Fruit fly (Drosophila melanogaster) whole organism, embryonic: ENCODE data around the gene CG1971.
A peak's percentile ranks its signal among the peaks of the same experiment; 100 is the strongest.

ENCODE experiments used
- ATbp ChIP-seq: fragments of 200-800 bp; sonication (Bioruptor generic); optimal IDR thresholded peaks from 2 replicates; lab custom pipeline; 2017; ENCODE audit warnings: missing biosample characterization, mild to moderate bottlenecking, missing genetic modification characterization, missing genetic modification reagents
- BEAF-32 ChIP-seq: fragments of 200-800 bp; sonication (Bioruptor generic); optimal IDR thresholded peaks from 3 replicates; lab custom pipeline; 2017; ENCODE audit warnings: missing biosample characterization, missing genetic modification characterization, mild to moderate bottlenecking, moderate library complexity, missing genetic modification reagents
- CG10543 ChIP-seq: fragments of 200-800 bp; sonication (Bioruptor generic); optimal IDR thresholded peaks from 3 replicates; lab custom pipeline; 2017; ENCODE audit warnings: missing biosample characterization, mild to moderate bottlenecking, missing genetic modification characterization, moderate library complexity
- CG11456 ChIP-seq: fragments of 200-800 bp; sonication (Bioruptor generic); IDR thresholded peaks from 3 replicates; pipeline ENCODE4 v1.3.6; 2022; ENCODE audit warnings: missing biosample characterization, missing genetic modification characterization
- CG13296 ChIP-seq: fragments of 200-800 bp; sonication (Bioruptor generic); optimal IDR thresholded peaks from 3 replicates; lab custom pipeline; 2018; ENCODE audit warnings: missing biosample characterization, mild to moderate bottlenecking, missing genetic modification characterization
- CG18599 ChIP-seq: fragments of 200-800 bp; sonication (Bioruptor generic); optimal IDR thresholded peaks from 3 replicates; lab custom pipeline; 2017; ENCODE audit warnings: missing biosample characterization, missing genetic modification characterization, mild to moderate bottlenecking, moderate library complexity, missing genetic modification reagents
- CG31224 ChIP-seq: fragments of 200-800 bp; sonication (Bioruptor generic); IDR thresholded peaks from 2 replicates; pipeline ENCODE4 v1.3.6; 2022; ENCODE audit warnings: missing biosample characterization, missing genetic modification characterization
- CG4424 ChIP-seq: fragments of 200-800 bp; sonication (Bioruptor generic); optimal IDR thresholded peaks from 3 replicates; lab custom pipeline; 2016; ENCODE audit warnings: missing biosample characterization, missing genetic modification characterization
- CG6791 ChIP-seq: fragments of 200-800 bp; sonication (Bioruptor generic); IDR thresholded peaks from 3 replicates; pipeline ENCODE4 v1.3.6; 2022; ENCODE audit warnings: missing biosample characterization, missing genetic modification characterization; ENCODE audit not compliant: partially characterized antibody
- CG7372 ChIP-seq: fragments of 200-800 bp; sonication (Bioruptor generic); IDR thresholded peaks from 2 replicates; pipeline ENCODE4 v1.3.6; 2022; ENCODE audit warnings: missing biosample characterization, missing genetic modification characterization
- CG8281 ChIP-seq: fragments of 200-800 bp; sonication (Bioruptor generic); optimal IDR thresholded peaks from 2 replicates; lab custom pipeline; 2018; ENCODE audit warnings: missing biosample characterization, mild to moderate bottlenecking, missing genetic modification characterization, moderate library complexity
- Deaf1 ChIP-seq: fragments of 200-800 bp; optimal IDR thresholded peaks from 3 replicates; lab custom pipeline; 2019; ENCODE audit warnings: missing biosample characterization, mild to moderate bottlenecking, missing genetic modification characterization, moderate library complexity
- Doc2 ChIP-seq: fragments of 200-800 bp; sonication (Bioruptor generic); IDR thresholded peaks from 2 replicates; pipeline ENCODE4 v1.3.6; 2022; ENCODE audit warnings: missing biosample characterization, missing genetic modification characterization
- Ets97D ChIP-seq: fragments of 200-800 bp; sonication (Bioruptor generic); optimal IDR thresholded peaks from 3 replicates; lab custom pipeline; 2016; ENCODE audit warnings: missing biosample characterization, missing genetic modification characterization
- Fer1 ChIP-seq: fragments of 200-800 bp; sonication (Bioruptor generic); optimal IDR thresholded peaks from 2 replicates; lab custom pipeline; 2017; ENCODE audit warnings: missing biosample characterization, mild to moderate bottlenecking, missing genetic modification characterization
- HLH4C ChIP-seq: fragments of 200-800 bp; sonication (Bioruptor generic); IDR thresholded peaks from 3 replicates; pipeline ENCODE4 v1.3.6; 2022; ENCODE audit warnings: missing biosample characterization, missing genetic modification characterization; ENCODE audit not compliant: partially characterized antibody
- Myb ChIP-seq: fragments of 200-800 bp; sonication (Bioruptor generic); optimal IDR thresholded peaks from 2 replicates; lab custom pipeline; 2016; ENCODE audit warnings: missing biosample characterization, missing genetic modification characterization
- Opbp ChIP-seq: fragments of 200-800 bp; sonication (Bioruptor generic); IDR thresholded peaks from 3 replicates; pipeline ENCODE4 v1.3.6; 2022; ENCODE audit warnings: missing biosample characterization, missing genetic modification characterization; ENCODE audit not compliant: partially characterized antibody
- Stat92E ChIP-seq, 3 experiments: fragments of >200 bp in 2 of 3; fragments of 200-800 bp in 1 of 3; sonication (Bioruptor generic) in 1 of 3; optimal IDR thresholded peaks; 2 replicates each; lab custom pipeline; 2017 to 2019; ENCODE audit warnings: missing biosample characterization in 3 of 3, missing genetic modification characterization in 3 of 3, mild to moderate bottlenecking in 1 of 3, moderate library complexity in 1 of 3
- TFAM ChIP-seq: fragments of 200-800 bp; sonication (Bioruptor generic); optimal IDR thresholded peaks from 2 replicates; lab custom pipeline; 2017; ENCODE audit warnings: missing biosample characterization, missing genetic modification characterization, inconsistent platforms
- Trl ChIP-seq, 3 experiments: fragments of >200 bp in 2 of 3; fragments of 200-800 bp in 1 of 3; sonication (Bioruptor generic) in 1 of 3; optimal IDR thresholded peaks; 2 replicates in 1 of 3; 3 replicates in 2 of 3; lab custom pipeline; 2016 to 2017; ENCODE audit warnings: missing biosample characterization in 1 of 3, missing genetic modification characterization in 1 of 3
- abd-A ChIP-seq: fragments of 200-800 bp; sonication (Bioruptor generic); optimal IDR thresholded peaks from 3 replicates; lab custom pipeline; 2019; ENCODE audit warnings: missing biosample characterization, mild to moderate bottlenecking, missing genetic modification characterization, moderate library complexity
- ato ChIP-seq: fragments of 200-800 bp; sonication (Bioruptor generic); IDR thresholded peaks from 2 replicates; pipeline ENCODE4 v1.3.6; 2022; ENCODE audit warnings: missing biosample characterization, missing genetic modification characterization; ENCODE audit not compliant: partially characterized antibody
- bbx ChIP-seq: fragments of 200-800 bp; sonication (Bioruptor generic); IDR thresholded peaks from 2 replicates; pipeline ENCODE4 v1.3.6; 2022; ENCODE audit warnings: missing biosample characterization, missing genetic modification characterization; ENCODE audit not compliant: partially characterized antibody
- chinmo ChIP-seq: fragments of 200-800 bp; sonication (Bioruptor generic); IDR thresholded peaks from 4 replicates; pipeline ENCODE4 v1.3.6; 2022; ENCODE audit warnings: missing biosample characterization, missing genetic modification characterization; ENCODE audit not compliant: partially characterized antibody
- ci ChIP-seq: fragments of 200-800 bp; sonication (Bioruptor generic); IDR thresholded peaks from 3 replicates; pipeline ENCODE4 v1.3.6; 2022; ENCODE audit warnings: missing biosample characterization, missing genetic modification characterization
- crol ChIP-seq: fragments of 200-800 bp; sonication (Bioruptor generic); IDR thresholded peaks from 2 replicates; pipeline ENCODE4 v1.3.6; 2022; ENCODE audit warnings: missing biosample characterization, missing genetic modification characterization
- emc ChIP-seq: fragments of 200-800 bp; sonication (Bioruptor generic); optimal IDR thresholded peaks from 2 replicates; lab custom pipeline; 2016; ENCODE audit warnings: missing biosample characterization, missing genetic modification characterization
- ewg ChIP-seq: fragments of 200-800 bp; sonication (Bioruptor generic); optimal IDR thresholded peaks from 3 replicates; lab custom pipeline; 2017; ENCODE audit warnings: mild to moderate bottlenecking, missing biosample characterization, missing genetic modification reagents, missing genetic modification characterization
- gce ChIP-seq: fragments of 200-800 bp; sonication (Bioruptor generic); IDR thresholded peaks from 3 replicates; pipeline ENCODE4 v1.3.6; 2022; ENCODE audit warnings: missing biosample characterization, missing genetic modification characterization
- gcm ChIP-seq: fragments of 200-800 bp; sonication (Bioruptor generic); optimal IDR thresholded peaks from 2 replicates; lab custom pipeline; 2019; ENCODE audit warnings: missing biosample characterization, mild to moderate bottlenecking, missing genetic modification characterization, moderate library complexity
- grau ChIP-seq: fragments of 200-800 bp; optimal IDR thresholded peaks from 3 replicates; lab custom pipeline; 2019; ENCODE audit warnings: missing biosample characterization, mild to moderate bottlenecking, missing genetic modification characterization, moderate library complexity
- lab ChIP-seq: fragments of 200-800 bp; sonication (Bioruptor generic); optimal IDR thresholded peaks from 3 replicates; lab custom pipeline; 2017; ENCODE audit warnings: missing biosample characterization, missing genetic modification characterization, mild to moderate bottlenecking, moderate library complexity, missing genetic modification reagents
- nerfin-1 ChIP-seq: fragments of 200-800 bp; sonication (Bioruptor generic); optimal IDR thresholded peaks from 3 replicates; lab custom pipeline; 2019; ENCODE audit warnings: missing biosample characterization, mild to moderate bottlenecking, missing genetic modification characterization, moderate library complexity
- pita ChIP-seq: fragments of 200-800 bp; sonication (Bioruptor generic); optimal IDR thresholded peaks from 2 replicates; lab custom pipeline; 2017; ENCODE audit warnings: missing biosample characterization, mild to moderate bottlenecking, missing genetic modification characterization
- rib ChIP-seq: fragments of 200-800 bp; sonication (Bioruptor generic); IDR thresholded peaks from 2 replicates; pipeline ENCODE4 v1.3.6; 2022; ENCODE audit warnings: missing biosample characterization, missing genetic modification characterization
- sd ChIP-seq: fragments of 200-800 bp; sonication (Bioruptor generic); optimal IDR thresholded peaks from 3 replicates; lab custom pipeline; 2018; ENCODE audit warnings: missing biosample characterization, mild to moderate bottlenecking, missing genetic modification characterization, moderate library complexity
- seq ChIP-seq: fragments of 200-800 bp; sonication (Bioruptor generic); IDR thresholded peaks from 2 replicates; pipeline ENCODE4 v1.3.6; 2022; ENCODE audit warnings: missing biosample characterization, missing genetic modification characterization
- zen2 ChIP-seq: fragments of 200-800 bp; sonication (Bioruptor generic); IDR thresholded peaks from 3 replicates; pipeline ENCODE4 v1.3.6; 2022; ENCODE audit warnings: missing biosample characterization, missing genetic modification characterization; ENCODE audit not compliant: partially characterized antibody
- zfh1 ChIP-seq: fragments of 200-800 bp; sonication (Bioruptor generic); IDR thresholded peaks from 3 replicates; pipeline ENCODE4 v1.3.6; 2022; ENCODE audit warnings: missing biosample characterization, missing genetic modification characterization
- zfh2 ChIP-seq: fragments of 200-800 bp; sonication (Bioruptor generic); optimal IDR thresholded peaks from 2 replicates; lab custom pipeline; 2016; ENCODE audit warnings: missing biosample characterization, missing genetic modification characterization

CG1971 gene

dm6 chr3R:31812976-31813298 lies 7.7 kb downstream of the CG1971 start:
- no peak for TF ChIP-seq ATbp
- peak; percentile 97 for TF ChIP-seq nerfin-1 (tag; lab: Kevin White, UChicago)
- 0 out of 3 replicates have a peak, but pooled peaks have one; percentile 44 for TF ChIP-seq ci
- no peak for TF ChIP-seq CG8281 (tag; lab: Kevin White, UChicago)
- no peak for TF ChIP-seq Myb (GFP tag; lab: Kevin White, UChicago)
- peak; percentile 61; the same call in 1 of the 3 replicates for TF ChIP-seq Opbp (GFP tag; lab: Robert Waterston, UW)
- 0 out of 2 replicates have a peak, but pooled peaks have one; percentile 27 for TF ChIP-seq rib (GFP tag; lab: Robert Waterston, UW)
- peak in 1 of 2 experiments; percentile 31 for TF ChIP-seq Trl (optimal IDR thresholded peaks at IDR 0.05; lab: Kevin White, UChicago)
- no peak for TF ChIP-seq Trl (GFP tag; optimal IDR thresholded peaks at IDR 0.05; lab: Kevin White, UChicago)
- TF ChIP-seq bbx, result peak; percentile 68
- TF ChIP-seq seq (GFP tag; lab: Robert Waterston, UW), result 0 out of 2 replicates have a peak, but pooled peaks have one; percentile 1
- peak; percentile 54; the same call in 1 of the 3 replicates for TF ChIP-seq CG6791 (GFP tag; lab: Robert Waterston, UW)
- TF ChIP-seq sd (tag; lab: Kevin White, UChicago), result peak; percentile 74
- no peak for TF ChIP-seq BEAF-32 (GFP tag; lab: Kevin White, UChicago)
- peak; percentile 66 for TF ChIP-seq crol (GFP tag; lab: Robert Waterston, UW)
- peak; percentile 11; the same call in 1 of the 2 replicates for TF ChIP-seq ato
- 0 out of 3 replicates have a peak, but pooled peaks have one; percentile 14 for TF ChIP-seq zfh1 (GFP tag; lab: Robert Waterston, UW)

- peak; percentile 56 for TF ChIP-seq abd-A
- TF ChIP-seq chinmo (GFP tag; lab: Robert Waterston, UW), result 0 out of 4 replicates have a peak, but pooled peaks have one; percentile 29
- TF ChIP-seq Fer1, result peak; percentile 18
- no peak for TF ChIP-seq Stat92E (GFP tag; optimal IDR thresholded peaks at IDR 0.05; lab: Kevin White, UChicago)
- peak; percentile 8 for TF ChIP-seq CG18599 (GFP tag; lab: Kevin White, UChicago)
- no peak for TF ChIP-seq pita (GFP tag; lab: Kevin White, UChicago)
- no peak for TF ChIP-seq zfh2 (GFP tag; lab: Kevin White, UChicago)
- no peak for TF ChIP-seq gce (GFP tag; lab: Robert Waterston, UW)
- peak; percentile 5 for TF ChIP-seq CG10543
- no peak for TF ChIP-seq CG31224 (GFP tag; lab: Robert Waterston, UW)
- TF ChIP-seq gcm (GFP tag; lab: Kevin White, UChicago), result no peak
- no peak for TF ChIP-seq emc (GFP tag; lab: Kevin White, UChicago)
- TF ChIP-seq Trl (optimal IDR thresholded peaks at IDR 0.05; lab: Kevin White, UChicago), result peak; percentile 29 to 61
- TF ChIP-seq Trl (GFP tag; optimal IDR thresholded peaks at IDR 0.05; lab: Kevin White, UChicago), result no peak
- peak; percentile 40 for TF ChIP-seq Deaf1 (tag; lab: Kevin White, UChicago)
- TF ChIP-seq nerfin-1 (tag; lab: Kevin White, UChicago), result peak; percentile 50
- no peak for TF ChIP-seq HLH4C (GFP tag; lab: Robert Waterston, UW)
- no peak for TF ChIP-seq CG4424 (GFP tag; lab: Kevin White, UChicago)
- 0 out of 2 replicates have a peak, but pooled peaks have one; percentile 33 for TF ChIP-seq crol (GFP tag; lab: Robert Waterston, UW)
- TF ChIP-seq, all 482 proteins: peak for 9
Observed at dm6 chr3R:31822462-31822861, 17.2 kb downstream of the CG1971 start.

- no peak for TF ChIP-seq ato
- peak; percentile 63 for TF ChIP-seq Deaf1 (tag; lab: Kevin White, UChicago)
- peak; percentile 44; the same call in 1 of the 2 replicates for TF ChIP-seq CG7372 (GFP tag; lab: Robert Waterston, UW)
- TF ChIP-seq ewg (GFP tag; lab: Kevin White, UChicago), result peak; percentile 58
- no peak for TF ChIP-seq TFAM
- TF ChIP-seq CG13296 (GFP tag; lab: Kevin White, UChicago), result peak; percentile 0
- no peak for TF ChIP-seq grau
- peak; percentile 16 for TF ChIP-seq lab (GFP tag; lab: Kevin White, UChicago)
- TF ChIP-seq chinmo (GFP tag; lab: Robert Waterston, UW), result 0 out of 4 replicates have a peak, but pooled peaks have one; percentile 16
- TF ChIP-seq zen2 (GFP tag; lab: Robert Waterston, UW), result 0 out of 3 replicates have a peak, but pooled peaks have one; percentile 10
- peak; percentile 10 for TF ChIP-seq abd-A
- no peak for TF ChIP-seq Doc2 (GFP tag; lab: Robert Waterston, UW)
- peak; percentile 16 for TF ChIP-seq Ets97D (GFP tag; lab: Kevin White, UChicago)
- peak; percentile 9 for TF ChIP-seq CG18599 (GFP tag; lab: Kevin White, UChicago)
- TF ChIP-seq CG11456 (GFP tag; lab: Robert Waterston, UW), result no peak
Observed at dm6 chr3R:31824200-31824599, 18.9 kb downstream of the CG1971 start.
